Worm (Caenorhabditis elegans) whole organism, L3 larva: ENCODE results near the gene str-254.

Source experiments
- ZK546.5 ChIP-seq: sonication (generic microtip); optimal IDR thresholded peaks from 2 replicates; lab custom pipeline; 2017; ENCODE audit warnings: missing biosample characterization, missing genetic modification characterization
- ceh-16 ChIP-seq: sonication (generic microtip); optimal IDR thresholded peaks from 2 replicates; lab custom pipeline; 2017; ENCODE audit warnings: missing biosample characterization, missing genetic modification characterization
- ceh-28 ChIP-seq: fragments of 150-350 bp; optimal IDR thresholded peaks from 2 replicates; lab custom pipeline; 2014; ENCODE audit warnings: missing biosample characterization, missing genetic modification reagents, missing genetic modification characterization
- ceh-82 ChIP-seq: fragments of 150-350 bp; optimal IDR thresholded peaks from 2 replicates; lab custom pipeline; 2014; ENCODE audit warnings: missing biosample characterization, missing genetic modification characterization
- daf-12 ChIP-seq: fragments of 150-350 bp; optimal IDR thresholded peaks from 2 replicates; lab custom pipeline; 2014; ENCODE audit warnings: missing biosample characterization, missing genetic modification reagents, missing genetic modification characterization
- egl-27 ChIP-seq: sonication (generic microtip); optimal IDR thresholded peaks from 4 replicates; lab custom pipeline; 2017; ENCODE audit warnings: missing biosample characterization, missing genetic modification reagents, missing genetic modification characterization
- egl-5 ChIP-seq: fragments of 150-350 bp; optimal IDR thresholded peaks from 2 replicates; lab custom pipeline; 2017; ENCODE audit warnings: missing biosample characterization, missing genetic modification reagents, missing genetic modification characterization, inconsistent platforms
- elt-1 ChIP-seq: fragments of 150-350 bp; optimal IDR thresholded peaks from 2 replicates; lab custom pipeline; 2014; ENCODE audit warnings: missing biosample characterization, missing genetic modification characterization
- elt-2 ChIP-seq: sonication (generic microtip); optimal IDR thresholded peaks from 2 replicates; lab custom pipeline; 2016; ENCODE audit warnings: missing genetic modification reagents, mild to moderate bottlenecking, missing genetic modification characterization, missing compliant biosample characterization
- elt-3 ChIP-seq, 3 experiments: fragments of 150-350 bp in 1 of 3; sonication (generic microtip) in 2 of 3; optimal IDR thresholded peaks; 2 replicates in 2 of 3; 4 replicates in 1 of 3; lab custom pipeline; 2014 to 2017; ENCODE audit warnings: missing biosample characterization in 3 of 3, missing genetic modification characterization in 3 of 3
- eor-1 ChIP-seq, 2 experiments: fragments of 150-350 bp; optimal IDR thresholded peaks; 2 replicates each; lab custom pipeline; 2014 to 2018; ENCODE audit warnings: missing biosample characterization in 2 of 2, missing genetic modification characterization in 2 of 2
- fkh-10 ChIP-seq: sonication (generic microtip); optimal IDR thresholded peaks from 2 replicates; lab custom pipeline; 2017; ENCODE audit warnings: missing biosample characterization, missing genetic modification reagents, missing genetic modification characterization
- fos-1 ChIP-seq: fragments of 150-350 bp; optimal IDR thresholded peaks from 2 replicates; lab custom pipeline; 2014; ENCODE audit warnings: missing biosample characterization, missing genetic modification characterization
- hmg-11 ChIP-seq: sonication (generic microtip); optimal IDR thresholded peaks from 2 replicates; lab custom pipeline; 2016; ENCODE audit warnings: missing genetic modification characterization, missing compliant biosample characterization
- jun-1 ChIP-seq: fragments of 150-350 bp; optimal IDR thresholded peaks from 2 replicates; lab custom pipeline; 2014; ENCODE audit warnings: missing biosample characterization, missing genetic modification reagents, missing genetic modification characterization
- lin-15B ChIP-seq: fragments of 150-350 bp; optimal IDR thresholded peaks from 2 replicates; lab custom pipeline; 2014; ENCODE audit warnings: missing biosample characterization, missing genetic modification characterization
- lin-39 ChIP-seq: fragments of 150-350 bp; optimal IDR thresholded peaks from 2 replicates; lab custom pipeline; 2018; ENCODE audit warnings: missing biosample characterization, missing genetic modification reagents, missing genetic modification characterization
- mdl-1 ChIP-seq: fragments of 150-350 bp; optimal IDR thresholded peaks from 2 replicates; lab custom pipeline; 2014; ENCODE audit warnings: missing biosample characterization, missing genetic modification characterization
- mml-1 ChIP-seq: fragments of 150-350 bp; sonication (generic microtip); optimal IDR thresholded peaks from 3 replicates; lab custom pipeline; 2014; ENCODE audit warnings: missing biosample characterization, missing genetic modification characterization
- nfya-1 ChIP-seq: sonication (generic microtip); optimal IDR thresholded peaks from 2 replicates; lab custom pipeline; 2017; ENCODE audit warnings: missing genetic modification characterization, mild to moderate bottlenecking, missing compliant biosample characterization, antibody characterized with exemption, moderate library complexity; ENCODE audit not compliant: insufficient read depth
- nhr-11 ChIP-seq: fragments of 150-350 bp; optimal IDR thresholded peaks from 2 replicates; lab custom pipeline; 2014; ENCODE audit warnings: missing biosample characterization, missing genetic modification characterization
- nhr-25 ChIP-seq: sonication (generic microtip); optimal IDR thresholded peaks from 2 replicates; lab custom pipeline; 2017; ENCODE audit warnings: missing biosample characterization, missing genetic modification characterization
- nhr-28 ChIP-seq: fragments of 150-350 bp; optimal IDR thresholded peaks from 2 replicates; lab custom pipeline; 2014; ENCODE audit warnings: missing biosample characterization, missing genetic modification characterization
- nhr-67 ChIP-seq: fragments of 150-350 bp; optimal IDR thresholded peaks from 2 replicates; lab custom pipeline; 2014; ENCODE audit warnings: missing biosample characterization, missing genetic modification characterization
- nhr-76 ChIP-seq: fragments of 150-350 bp; sonication (generic microtip); optimal IDR thresholded peaks from 5 replicates; lab custom pipeline; 2014; ENCODE audit warnings: missing biosample characterization, missing genetic modification characterization
- nhr-77 ChIP-seq: fragments of 150-350 bp; optimal IDR thresholded peaks from 2 replicates; lab custom pipeline; 2014; ENCODE audit warnings: missing biosample characterization, missing genetic modification characterization
- pha-4 ChIP-seq: fragments of 150-350 bp; optimal IDR thresholded peaks from 2 replicates; lab custom pipeline; 2014; ENCODE audit warnings: missing biosample characterization, missing genetic modification reagents, missing genetic modification characterization
- pqm-1 ChIP-seq: fragments of 150-350 bp; optimal IDR thresholded peaks from 2 replicates; lab custom pipeline; 2017; ENCODE audit warnings: missing biosample characterization, missing genetic modification characterization, inconsistent platforms
- sea-2 ChIP-seq: fragments of 150-350 bp; sonication (generic microtip); optimal IDR thresholded peaks from 4 replicates; lab custom pipeline; 2014; ENCODE audit warnings: missing biosample characterization, missing genetic modification reagents, missing genetic modification characterization
- skn-1 ChIP-seq: fragments of 150-350 bp; optimal IDR thresholded peaks from 2 replicates; lab custom pipeline; 2014; ENCODE audit warnings: missing biosample characterization, missing genetic modification characterization
- tbx-2 ChIP-seq: sonication (generic microtip); optimal IDR thresholded peaks from 2 replicates; lab custom pipeline; 2016; ENCODE audit warnings: mild to moderate bottlenecking, missing genetic modification characterization, missing compliant biosample characterization
- unc-62 ChIP-seq: fragments of 150-350 bp; sonication (generic microtip); optimal IDR thresholded peaks from 4 replicates; lab custom pipeline; 2014; ENCODE audit warnings: missing biosample characterization, missing genetic modification reagents, missing genetic modification characterization
- zag-1 ChIP-seq: fragments of 150-350 bp; optimal IDR thresholded peaks from 2 replicates; lab custom pipeline; 2014; ENCODE audit warnings: missing biosample characterization, missing genetic modification characterization
- ztf-11 ChIP-seq: fragments of 150-350 bp; optimal IDR thresholded peaks from 2 replicates; lab custom pipeline; 2014; ENCODE audit warnings: missing biosample characterization, missing genetic modification characterization
- ztf-4 ChIP-seq: fragments of 150-350 bp; optimal IDR thresholded peaks from 2 replicates; lab custom pipeline; 2014; ENCODE audit warnings: missing biosample characterization, missing genetic modification characterization

Gene str-254

DNA sequence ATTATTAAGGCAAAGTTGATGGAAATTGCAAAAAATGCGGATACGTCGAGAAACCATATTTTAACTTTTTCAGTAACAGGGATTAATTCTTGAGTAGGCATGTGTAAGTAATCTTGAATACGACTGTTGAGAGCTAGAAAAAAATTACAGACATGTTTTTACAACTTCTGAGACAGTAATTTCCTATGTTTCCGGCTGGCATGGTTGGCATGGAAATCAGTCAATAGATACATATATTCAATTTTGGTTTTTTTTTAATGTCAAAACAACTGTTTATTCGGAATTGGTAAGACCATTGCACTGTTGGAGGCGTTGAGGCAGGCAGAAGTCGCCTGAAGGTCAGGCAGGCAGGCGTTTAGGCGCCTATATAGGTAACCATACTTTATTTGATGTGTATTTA lies at the start of gene str-254:
Gene str-254, minus strand, starts transcription at position 101 of the 400 bp plus-strand sequence.
- TF ChIP-seq mml-1 (tag; lab: Kevin White, UChicago), result no peak
- TF ChIP-seq mdl-1 (tag; lab: Kevin White, UChicago), result no peak
- no peak for TF ChIP-seq zag-1
- no peak for TF ChIP-seq lin-15B (tag; lab: Kevin White, UChicago)
- no peak for TF ChIP-seq elt-2
- TF ChIP-seq tbx-2 (tag; lab: Kevin White, UChicago), result no peak
- no peak for TF ChIP-seq nhr-67
- no peak for TF ChIP-seq egl-5 (tag; lab: Kevin White, UChicago)
- TF ChIP-seq unc-62 (GFP tag; lab: Kevin White, UChicago), result no peak
- TF ChIP-seq daf-12 (tag; lab: Kevin White, UChicago), result no peak
- TF ChIP-seq pqm-1 (tag; lab: Kevin White, UChicago), result no peak
- no peak for TF ChIP-seq elt-1 (tag; lab: Kevin White, UChicago)
- no peak for TF ChIP-seq nfya-1 (tag; lab: Kevin White, UChicago)
- no peak for TF ChIP-seq nhr-25 (tag; lab: Kevin White, UChicago)
- TF ChIP-seq nhr-11, result no peak
- TF ChIP-seq hmg-11, result no peak
- no peak for TF ChIP-seq ceh-82 (tag; lab: Kevin White, UChicago)
- no peak for TF ChIP-seq sea-2
- no peak for TF ChIP-seq ceh-28 (tag; lab: Kevin White, UChicago)
- no peak for TF ChIP-seq skn-1 (tag; lab: Kevin White, UChicago)

DNA sequence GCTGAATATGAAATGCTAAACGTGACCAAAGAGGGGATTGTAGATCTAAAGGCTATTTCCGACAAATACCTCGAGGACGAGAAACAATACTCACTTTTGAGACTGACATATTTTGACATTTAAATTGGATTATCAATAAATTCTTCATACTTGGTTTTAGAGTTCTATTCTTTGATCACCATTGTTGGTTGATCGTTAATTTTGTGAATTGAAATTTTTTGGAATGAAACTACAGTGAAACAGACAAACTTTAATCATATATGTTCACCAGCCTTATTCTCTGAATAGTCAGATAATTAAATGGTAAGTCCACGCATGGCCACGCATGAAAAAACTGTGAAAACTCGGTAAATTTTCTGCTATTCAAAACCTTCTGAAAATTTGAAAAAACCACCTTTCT lies 49.3 kb upstream of the str-254 start, which contains the start of gene F11A5.18:
Gene F11A5.18, plus strand, starts transcription at position 301 of the 400 bp plus-strand sequence.
- TF ChIP-seq unc-62 (GFP tag; lab: Kevin White, UChicago), result no peak
- TF ChIP-seq lin-15B (tag; lab: Kevin White, UChicago), result no peak
- TF ChIP-seq eor-1 (tag; optimal IDR thresholded peaks at IDR 0.05; lab: Kevin White, UChicago), result no peak
- no peak for TF ChIP-seq elt-3 (tag; optimal IDR thresholded peaks at IDR 0.05; lab: Kevin White, UChicago)

DNA sequence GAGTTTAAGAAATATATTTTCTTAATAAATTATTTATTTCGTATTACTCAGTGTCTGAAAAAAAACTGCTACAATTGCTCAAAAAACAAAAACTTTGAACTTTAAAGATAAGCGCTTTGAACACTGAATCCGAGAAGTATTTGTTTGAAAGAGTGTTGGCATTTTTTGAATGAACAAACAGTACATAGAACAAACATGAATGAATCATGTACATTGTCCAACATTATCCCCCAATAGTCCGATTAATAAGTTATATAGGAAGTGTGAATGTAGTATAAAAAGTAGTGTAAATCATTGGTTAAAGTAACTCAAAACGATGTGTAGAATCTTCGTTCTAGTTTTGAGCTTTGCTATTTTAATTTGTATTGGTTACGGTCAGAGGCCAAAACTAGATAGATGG lies 48.5 kb upstream of the str-254 start, which contains the start of gene F11A5.17:
Gene F11A5.17, plus strand, starts transcription at position 301 of the 400 bp plus-strand sequence.
- TF ChIP-seq fos-1 (tag; lab: Kevin White, UChicago) (no peak), elt-1 (tag; lab: Kevin White, UChicago) (no peak), unc-62 (GFP tag; lab: Kevin White, UChicago) (no peak), ztf-4 (no peak), ZK546.5 (tag; lab: Kevin White, UChicago) (no peak), lin-39 (tag; lab: Kevin White, UChicago) (no peak), nhr-28 (tag; lab: Kevin White, UChicago) (no peak), fkh-10 (GFP tag; lab: Kevin White, UChicago) (no peak), elt-3 (tag; optimal IDR thresholded peaks at IDR 0.05; lab: Kevin White, UChicago) (no peak), skn-1 (tag; lab: Kevin White, UChicago) (no peak), jun-1 (tag; lab: Kevin White, UChicago) (no peak)

DNA sequence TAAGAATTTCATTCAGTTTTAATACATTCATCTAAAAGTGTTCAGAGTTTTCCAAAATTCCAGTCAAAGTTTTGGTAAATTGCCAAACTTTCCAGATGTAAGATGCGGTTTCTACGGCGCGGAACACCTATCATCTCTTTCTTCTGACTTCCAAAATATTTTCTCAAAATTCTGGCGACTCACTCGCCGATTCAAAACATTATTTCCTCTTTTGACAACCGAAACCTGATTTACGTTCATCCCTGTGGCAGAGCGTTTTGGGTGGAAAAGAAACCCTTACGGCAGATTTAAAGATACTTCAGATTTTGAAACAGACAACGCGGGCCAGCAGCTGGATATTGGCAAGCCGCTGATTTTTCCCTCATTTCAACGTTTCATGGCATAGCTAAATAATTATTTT lies 44.7 kb upstream of the str-254 start, which contains the start of gene F11A5.5:
Gene F11A5.5, plus strand, starts transcription at position 301 of the 400 bp plus-strand sequence.
- no peak for TF ChIP-seq pqm-1 (tag; lab: Kevin White, UChicago)
- TF ChIP-seq egl-27, result no peak
- no peak for TF ChIP-seq nhr-25 (tag; lab: Kevin White, UChicago)
- TF ChIP-seq pha-4, result no peak
- no peak for TF ChIP-seq nhr-77
- TF ChIP-seq nfya-1 (tag; lab: Kevin White, UChicago), result no peak
- no peak for TF ChIP-seq nhr-28 (tag; lab: Kevin White, UChicago)
- TF ChIP-seq ztf-11 (tag; lab: Kevin White, UChicago), result no peak
- TF ChIP-seq, all 47 proteins: peak for 0

DNA sequence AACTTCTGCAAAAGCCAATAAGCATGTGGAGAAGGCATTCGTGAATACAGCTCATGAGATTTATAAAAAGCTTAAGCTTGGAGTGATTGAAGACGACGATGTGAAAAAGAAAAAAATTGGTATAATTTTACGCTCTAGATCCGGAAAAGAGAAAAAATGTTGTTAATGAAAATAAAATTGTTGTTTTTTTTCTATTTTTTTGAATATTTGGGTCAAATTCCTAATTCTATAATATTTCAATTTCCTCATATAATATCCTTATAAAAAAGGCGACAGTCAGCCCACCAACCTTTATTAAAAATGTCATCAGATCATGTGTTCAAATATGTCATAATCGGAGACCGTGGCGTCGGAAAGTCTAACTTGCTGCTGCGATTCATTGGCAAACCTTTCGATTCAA lies 42.1 kb upstream of the str-254 start, which contains the start of gene rabr-3:
Gene rabr-3, plus strand, starts transcription at position 301 of the 400 bp plus-strand sequence.
- TF ChIP-seq elt-2 (no peak), nhr-25 (tag; lab: Kevin White, UChicago) (no peak), lin-39 (tag; lab: Kevin White, UChicago) (no peak), ceh-16 (no peak), nhr-76 (tag; lab: Kevin White, UChicago) (no peak)
- TF ChIP-seq, all 47 proteins: peak for 0
